Worm (Caenorhabditis elegans) whole organism, L2 larva: ENCODE measurements around the gene gnrr-4.

Experiments used
- ceh-82 ChIP-seq: fragments of 150-350 bp; optimal IDR thresholded peaks from 2 replicates; lab custom pipeline; 2014; ENCODE audit warnings: missing biosample characterization, missing genetic modification characterization
- lin-11 ChIP-seq: fragments of 150-350 bp; sonication (generic microtip); optimal IDR thresholded peaks from 2 replicates; lab custom pipeline; 2014; ENCODE audit warnings: missing biosample characterization, missing genetic modification characterization, inconsistent platforms, mixed read lengths
- lin-13 ChIP-seq: fragments of 150-350 bp; optimal IDR thresholded peaks from 2 replicates; lab custom pipeline; 2014; ENCODE audit warnings: missing biosample characterization, missing genetic modification reagents, missing genetic modification characterization
- mdl-1 ChIP-seq, 2 experiments: fragments of 150-350 bp in 1 of 2; sonication (generic microtip) in 1 of 2; optimal IDR thresholded peaks; 2 replicates each; lab custom pipeline; 2017; ENCODE audit warnings: missing biosample characterization in 2 of 2, missing genetic modification characterization in 2 of 2
- nhr-11 ChIP-seq: fragments of 150-350 bp; optimal IDR thresholded peaks from 2 replicates; lab custom pipeline; 2014; ENCODE audit warnings: missing biosample characterization, missing genetic modification characterization
- nhr-237 ChIP-seq: fragments of 150-350 bp; optimal IDR thresholded peaks from 2 replicates; lab custom pipeline; 2014; ENCODE audit warnings: missing biosample characterization, missing genetic modification characterization
- snpc-4 ChIP-seq: fragments of 150-350 bp; optimal IDR thresholded peaks from 2 replicates; lab custom pipeline; 2014; ENCODE audit warnings: missing biosample characterization, missing genetic modification characterization
- unc-39 ChIP-seq: fragments of 150-350 bp; optimal IDR thresholded peaks from 2 replicates; lab custom pipeline; 2014; ENCODE audit warnings: missing biosample characterization, missing genetic modification characterization

DNA sequence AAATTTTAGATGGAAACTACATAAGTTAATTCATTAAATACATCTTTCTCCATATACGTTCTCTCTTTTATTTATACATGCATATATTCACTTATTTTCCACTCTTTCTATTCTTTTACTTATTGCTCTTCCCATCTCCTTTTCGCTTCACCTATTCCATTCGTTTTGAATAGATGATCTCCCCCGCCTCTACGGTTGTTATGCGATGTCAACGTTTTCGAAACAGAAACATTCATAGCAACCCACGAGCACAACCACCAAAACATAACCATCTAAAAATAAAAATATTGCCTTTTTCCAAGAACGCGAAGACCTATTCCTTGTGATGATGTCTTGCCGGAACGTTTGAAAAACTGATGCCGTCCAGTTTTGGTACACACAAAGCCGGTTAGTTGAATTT lies 30.4 kb upstream of the gnrr-4 start, which contains the start of gene sym-3:
- TF ChIP-seq unc-39 (no peak), snpc-4 (no peak), nhr-11 (no peak), lin-11 (no peak), ceh-82 (tag; lab: Kevin White, UChicago) (no peak), nhr-237 (tag; lab: Kevin White, UChicago) (no peak), lin-13 (GFP tag; lab: Kevin White, UChicago) (no peak), mdl-1 (tag; optimal IDR thresholded peaks at IDR 0.05; lab: Kevin White, UChicago) (no peak)
